Worm (Caenorhabditis elegans) whole organism, L2 larva: ENCODE results near the gene twk-16.

Experiments used
- C34F6.9 ChIP-seq: fragments of 150-350 bp; optimal IDR thresholded peaks from 2 replicates; lab custom pipeline; 2014; ENCODE audit warnings: missing biosample characterization, missing genetic modification characterization
- F13H6.1 ChIP-seq: sonication (generic microtip); optimal IDR thresholded peaks from 2 replicates; lab custom pipeline; 2016; ENCODE audit warnings: missing genetic modification characterization, missing compliant biosample characterization
- R02D3.7 ChIP-seq: fragments of 150-350 bp; optimal IDR thresholded peaks from 2 replicates; lab custom pipeline; 2014; ENCODE audit warnings: missing biosample characterization, missing genetic modification characterization
- Y55F3AM.14 ChIP-seq: fragments of 200-800 bp; sonication (Bioruptor generic); optimal IDR thresholded peaks from 2 replicates; lab custom pipeline; 2018; ENCODE audit warnings: mild to moderate bottlenecking, missing genetic modification characterization, missing compliant biosample characterization
- alr-1 ChIP-seq: fragments of 150-350 bp; optimal IDR thresholded peaks from 2 replicates; lab custom pipeline; 2014; ENCODE audit warnings: missing biosample characterization, missing genetic modification characterization
- ama-1 ChIP-seq: fragments of 150-350 bp; optimal IDR thresholded peaks from 2 replicates; lab custom pipeline; 2018; ENCODE audit warnings: inconsistent platforms
- blmp-1 ChIP-seq: sonication (generic microtip); optimal IDR thresholded peaks from 2 replicates; lab custom pipeline; 2017; ENCODE audit warnings: missing genetic modification characterization, mild to moderate bottlenecking, missing compliant biosample characterization, antibody characterized with exemption, moderate library complexity; ENCODE audit not compliant: insufficient read depth
- ceh-16 ChIP-seq: fragments of 150-350 bp; optimal IDR thresholded peaks from 2 replicates; lab custom pipeline; 2014; ENCODE audit warnings: missing biosample characterization, missing genetic modification characterization
- ceh-82 ChIP-seq: fragments of 150-350 bp; optimal IDR thresholded peaks from 2 replicates; lab custom pipeline; 2014; ENCODE audit warnings: missing biosample characterization, missing genetic modification characterization
- crh-2 ChIP-seq: sonication (generic microtip); optimal IDR thresholded peaks from 2 replicates; lab custom pipeline; 2017; ENCODE audit warnings: missing biosample characterization, missing genetic modification characterization
- dmd-4 ChIP-seq: sonication (generic microtip); optimal IDR thresholded peaks from 2 replicates; lab custom pipeline; 2017; ENCODE audit warnings: missing biosample characterization, missing genetic modification characterization
- elt-3 ChIP-seq: sonication (generic microtip); optimal IDR thresholded peaks from 2 replicates; lab custom pipeline; 2017; ENCODE audit warnings: missing biosample characterization, missing genetic modification characterization
- fos-1 ChIP-seq: fragments of 150-350 bp; optimal IDR thresholded peaks from 2 replicates; lab custom pipeline; 2014; ENCODE audit warnings: missing biosample characterization, missing genetic modification characterization
- gmeb-1 ChIP-seq: fragments of 150-350 bp; optimal IDR thresholded peaks from 2 replicates; lab custom pipeline; 2014; ENCODE audit warnings: missing biosample characterization, missing genetic modification characterization
- lin-11 ChIP-seq: fragments of 150-350 bp; sonication (generic microtip); optimal IDR thresholded peaks from 2 replicates; lab custom pipeline; 2014; ENCODE audit warnings: missing biosample characterization, missing genetic modification characterization, inconsistent platforms, mixed read lengths
- lin-13 ChIP-seq: fragments of 150-350 bp; optimal IDR thresholded peaks from 2 replicates; lab custom pipeline; 2014; ENCODE audit warnings: missing biosample characterization, missing genetic modification reagents, missing genetic modification characterization
- lsy-2 ChIP-seq, 2 experiments: fragments of 150-350 bp in 1 of 2; sonication (generic microtip) in 1 of 2; optimal IDR thresholded peaks; 2 replicates each; lab custom pipeline; 2014 to 2017; ENCODE audit warnings: missing biosample characterization in 2 of 2, missing genetic modification characterization in 2 of 2
- mab-5 ChIP-seq: fragments of 150-350 bp; optimal IDR thresholded peaks from 2 replicates; lab custom pipeline; 2014; ENCODE audit warnings: missing biosample characterization, missing genetic modification characterization
- mbf-1 ChIP-seq: sonication (generic microtip); optimal IDR thresholded peaks from 2 replicates; lab custom pipeline; 2017; ENCODE audit warnings: missing biosample characterization, missing genetic modification characterization
- nhr-10 ChIP-seq: sonication (generic microtip); optimal IDR thresholded peaks from 2 replicates; lab custom pipeline; 2017; ENCODE audit warnings: missing biosample characterization, missing genetic modification characterization
- nhr-11 ChIP-seq: fragments of 150-350 bp; optimal IDR thresholded peaks from 2 replicates; lab custom pipeline; 2014; ENCODE audit warnings: missing biosample characterization, missing genetic modification characterization
- nhr-12 ChIP-seq: fragments of 150-350 bp; optimal IDR thresholded peaks from 2 replicates; lab custom pipeline; 2014; ENCODE audit warnings: missing biosample characterization, missing genetic modification characterization
- nhr-129 ChIP-seq: fragments of 150-350 bp; optimal IDR thresholded peaks from 2 replicates; lab custom pipeline; 2014; ENCODE audit warnings: missing biosample characterization, missing genetic modification characterization
- nhr-21 ChIP-seq: fragments of 150-350 bp; optimal IDR thresholded peaks from 2 replicates; lab custom pipeline; 2014; ENCODE audit warnings: missing biosample characterization, missing genetic modification characterization
- nhr-25 ChIP-seq: fragments of 150-350 bp; sonication (generic microtip); optimal IDR thresholded peaks from 3 replicates; lab custom pipeline; 2014; ENCODE audit warnings: missing biosample characterization, missing genetic modification characterization
- nhr-6 ChIP-seq: fragments of 150-350 bp; optimal IDR thresholded peaks from 2 replicates; lab custom pipeline; 2014; ENCODE audit warnings: missing biosample characterization, missing genetic modification characterization
- nhr-77 ChIP-seq: fragments of 150-350 bp; optimal IDR thresholded peaks from 2 replicates; lab custom pipeline; 2014; ENCODE audit warnings: missing biosample characterization, missing genetic modification characterization
- sem-4 ChIP-seq: fragments of 150-350 bp; optimal IDR thresholded peaks from 2 replicates; lab custom pipeline; 2014; ENCODE audit warnings: missing biosample characterization, missing genetic modification reagents, missing genetic modification characterization
- skn-1 ChIP-seq: sonication (generic microtip); optimal IDR thresholded peaks from 2 replicates; lab custom pipeline; 2017; ENCODE audit warnings: missing biosample characterization, missing genetic modification characterization
- sma-3 ChIP-seq: sonication (generic microtip); optimal IDR thresholded peaks from 2 replicates; lab custom pipeline; 2016; ENCODE audit warnings: missing genetic modification reagents, missing genetic modification characterization, missing compliant biosample characterization
- sma-9 ChIP-seq, 2 experiments: fragments of 150-350 bp in 1 of 2; sonication (generic microtip) in 1 of 2; optimal IDR thresholded peaks; 2 replicates each; lab custom pipeline; 2014 to 2016; ENCODE audit warnings: missing genetic modification characterization in 2 of 2, mild to moderate bottlenecking in 1 of 2, missing biosample characterization in 1 of 2, missing compliant biosample characterization in 1 of 2, missing genetic modification reagents in 1 of 2, moderate library complexity in 1 of 2
- unc-39 ChIP-seq: fragments of 150-350 bp; optimal IDR thresholded peaks from 2 replicates; lab custom pipeline; 2014; ENCODE audit warnings: missing biosample characterization, missing genetic modification characterization
- unc-55 ChIP-seq: fragments of 150-350 bp; sonication (generic microtip); optimal IDR thresholded peaks from 3 replicates; lab custom pipeline; 2014; ENCODE audit warnings: missing biosample characterization, missing genetic modification reagents, missing genetic modification characterization
- unc-62 ChIP-seq: fragments of 150-350 bp; optimal IDR thresholded peaks from 2 replicates; lab custom pipeline; 2014; ENCODE audit warnings: missing biosample characterization, missing genetic modification reagents, missing genetic modification characterization
- ztf-11 ChIP-seq: sonication (generic microtip); optimal IDR thresholded peaks from 2 replicates; lab custom pipeline; 2017; ENCODE audit warnings: missing biosample characterization, missing genetic modification characterization
- ztf-4 ChIP-seq: fragments of 150-350 bp; optimal IDR thresholded peaks from 2 replicates; lab custom pipeline; 2014; ENCODE audit warnings: missing biosample characterization, missing genetic modification characterization

Gene twk-16

ce11 chrX:3117204-3117603, 36.3 kb downstream of the twk-16 start:
- TF ChIP-seq skn-1 (tag; lab: Kevin White, UChicago): peak; percentile 53
- TF ChIP-seq mab-5 (tag; lab: Kevin White, UChicago): no peak
- peak; percentile 49 for TF ChIP-seq nhr-21 (tag; lab: Kevin White, UChicago)
- TF ChIP-seq crh-2 (tag; lab: Kevin White, UChicago): peak; percentile 62
- peak; percentile 27 for TF ChIP-seq sma-9 (GFP tag; optimal IDR thresholded peaks at IDR 0.05; lab: Kevin White, UChicago)
- no peak for TF ChIP-seq sma-9 (tag; optimal IDR thresholded peaks at IDR 0.05; lab: Kevin White, UChicago)
- TF ChIP-seq unc-62 (GFP tag; lab: Kevin White, UChicago): no peak
- TF ChIP-seq lsy-2 (tag; optimal IDR thresholded peaks at IDR 0.05; lab: Kevin White, UChicago): peak in 1 of 2 experiments; percentile 35
- no peak for TF ChIP-seq nhr-11
- peak; percentile 65 for TF ChIP-seq sma-3 (GFP tag; lab: Kevin White, UChicago)
- TF ChIP-seq ama-1 (lab: Kevin White, UChicago): no peak
- no peak for TF ChIP-seq ceh-82 (tag; lab: Kevin White, UChicago)
- TF ChIP-seq fos-1: peak; percentile 30
- TF ChIP-seq gmeb-1 (tag; lab: Kevin White, UChicago): peak; percentile 33
- no peak for TF ChIP-seq elt-3
- TF ChIP-seq blmp-1: peak; percentile 58

DNA sequence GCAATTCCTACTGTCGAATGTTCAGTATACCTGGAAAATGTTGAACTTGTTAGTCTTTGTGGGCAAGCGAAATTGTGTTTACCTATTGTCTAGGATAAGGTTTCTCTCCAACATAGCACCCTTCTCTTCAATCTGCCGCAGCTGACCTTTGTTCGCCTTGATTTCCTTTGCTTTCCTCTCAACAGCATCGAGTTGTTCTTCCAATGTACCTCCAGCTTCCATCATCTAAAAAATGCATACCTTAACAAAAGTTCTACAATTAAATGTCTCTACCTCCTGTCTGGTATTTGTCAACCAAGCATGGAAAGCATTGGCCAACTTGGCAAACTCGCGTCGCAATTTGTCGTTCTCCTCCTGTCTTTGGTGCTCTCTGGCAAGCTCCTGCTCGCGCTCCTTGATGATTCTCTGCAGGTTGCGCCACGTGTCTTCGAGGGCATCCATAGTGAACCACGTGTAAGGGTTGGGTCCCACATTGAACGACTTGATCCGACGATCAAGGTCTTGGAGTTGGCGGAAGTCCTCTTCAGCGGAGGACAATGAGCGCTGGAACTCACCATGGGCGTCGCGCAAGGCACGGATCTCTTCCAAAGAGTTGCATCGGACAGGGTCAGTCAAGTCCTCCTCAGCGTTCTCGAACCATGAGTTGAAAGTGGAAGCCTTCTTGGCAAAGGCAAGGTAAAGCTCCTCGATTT, 37.8 kb downstream of the twk-16 start:
- TF ChIP-seq ama-1 (lab: Kevin White, UChicago) (no peak), lin-13 (GFP tag; lab: Kevin White, UChicago) (no peak), ztf-11 (tag; lab: Kevin White, UChicago) (no peak), crh-2 (tag; lab: Kevin White, UChicago) (no peak), ztf-4 (tag; lab: Kevin White, UChicago) (no peak), nhr-25 (tag; lab: Kevin White, UChicago) (no peak), skn-1 (tag; lab: Kevin White, UChicago) (no peak)

ce11 chrX:3119606-3120005, 38.7 kb downstream of the twk-16 start:
- TF ChIP-seq ama-1 (lab: Kevin White, UChicago): no peak
- TF ChIP-seq mbf-1 (tag; lab: Kevin White, UChicago): no peak
- TF ChIP-seq dmd-4 (tag; lab: Kevin White, UChicago): no peak
- no peak for TF ChIP-seq ceh-16 (tag; lab: Kevin White, UChicago)
- TF ChIP-seq nhr-10: no peak
- no peak for TF ChIP-seq nhr-21 (tag; lab: Kevin White, UChicago)
- TF ChIP-seq gmeb-1 (tag; lab: Kevin White, UChicago): no peak
- no peak for TF ChIP-seq nhr-25 (tag; lab: Kevin White, UChicago)
- no peak for TF ChIP-seq nhr-77 (tag; lab: Kevin White, UChicago)
- TF ChIP-seq nhr-6 (tag; lab: Kevin White, UChicago): no peak
- TF ChIP-seq mab-5 (tag; lab: Kevin White, UChicago): no peak
- no peak for TF ChIP-seq unc-62 (GFP tag; lab: Kevin White, UChicago)
- no peak for TF ChIP-seq fos-1
- TF ChIP-seq skn-1 (tag; lab: Kevin White, UChicago): no peak
- TF ChIP-seq sem-4: no peak

ce11 chrX:3126233-3126632, 45.3 kb downstream of the twk-16 start:
- peak; percentile 0 for TF ChIP-seq mab-5 (tag; lab: Kevin White, UChicago)
- TF ChIP-seq lin-11: no peak
- no peak for TF ChIP-seq crh-2 (tag; lab: Kevin White, UChicago)
- TF ChIP-seq nhr-25 (tag; lab: Kevin White, UChicago): no peak
- no peak for TF ChIP-seq nhr-11
- no peak for TF ChIP-seq gmeb-1 (tag; lab: Kevin White, UChicago)
- TF ChIP-seq R02D3.7 (tag; lab: Kevin White, UChicago): no peak
- TF ChIP-seq F13H6.1 (tag; lab: Kevin White, UChicago): peak; percentile 23
- no peak for TF ChIP-seq unc-39
- peak; percentile 42 for TF ChIP-seq Y55F3AM.14 (GFP tag; lab: Kevin White, UChicago)
- peak; percentile 2 for TF ChIP-seq nhr-129 (tag; lab: Kevin White, UChicago)
- no peak for TF ChIP-seq sem-4
- TF ChIP-seq sma-9 (GFP tag; optimal IDR thresholded peaks at IDR 0.05; lab: Kevin White, UChicago): no peak
- no peak for TF ChIP-seq sma-9 (tag; optimal IDR thresholded peaks at IDR 0.05; lab: Kevin White, UChicago)
- TF ChIP-seq C34F6.9: peak; percentile 62
- no peak for TF ChIP-seq alr-1
- TF ChIP-seq unc-55 (GFP tag; lab: Kevin White, UChicago): peak; percentile 20
- no peak for TF ChIP-seq nhr-12
- TF ChIP-seq lsy-2 (tag; optimal IDR thresholded peaks at IDR 0.05; lab: Kevin White, UChicago): peak in 1 of 2 experiments; percentile 41
- no peak for TF ChIP-seq blmp-1
- peak; percentile 10 for TF ChIP-seq lin-13 (GFP tag; lab: Kevin White, UChicago)
- TF ChIP-seq, all 48 proteins: peak for 8
